Fruit fly (Drosophila melanogaster) whole organism, pupa: Measurements from ENCODE around the gene eEF1delta.
A peak's percentile ranks its signal among the peaks of the same experiment; 100 is the strongest.

ENCODE experiments used
- CG8301 ChIP-seq: fragments of 200-800 bp; sonication (Bioruptor generic); optimal IDR thresholded peaks from 2 replicates; lab custom pipeline; 2018; ENCODE audit warnings: missing biosample characterization, mild to moderate bottlenecking, missing genetic modification characterization
- D1 ChIP-seq: fragments of 200-800 bp; sonication (Bioruptor generic); optimal IDR thresholded peaks from 2 replicates; lab custom pipeline; 2018; ENCODE audit warnings: missing biosample characterization, mild to moderate bottlenecking, missing genetic modification characterization, moderate library complexity
- Pif1B ChIP-seq: fragments of 200-800 bp; sonication (Bioruptor generic); optimal IDR thresholded peaks from 3 replicates; lab custom pipeline; 2016; ENCODE audit warnings: missing biosample characterization, missing genetic modification characterization

- TF ChIP-seq D1 (tag; lab: Kevin White, UChicago) (no peak), CG8301 (tag; lab: Kevin White, UChicago) (peak; percentile 60), Pif1B (GFP tag; lab: Kevin White, UChicago) (peak; percentile 14)
These were observed 28.6 kb downstream of the eEF1delta start, which contains the start of gene Pten for dm6 chr2L:10260750-10261493.
